Fruit fly (Drosophila melanogaster) whole organism, embryonic: Measurements from ENCODE around the gene MCTS1.

ENCODE experiments used
- Bgb ChIP-seq: fragments of 200-800 bp; sonication (Bioruptor generic); IDR thresholded peaks from 2 replicates; pipeline ENCODE4 v1.3.6; 2022; ENCODE audit warnings: missing biosample characterization, missing genetic modification characterization; ENCODE audit not compliant: partially characterized antibody
- Blimp-1 ChIP-seq: fragments of 200-800 bp; sonication (Bioruptor generic); optimal IDR thresholded peaks from 3 replicates; lab custom pipeline; 2018; ENCODE audit warnings: missing biosample characterization, missing genetic modification characterization, mild to moderate bottlenecking, moderate library complexity, missing genetic modification reagents
- CG10267 ChIP-seq: fragments of 200-800 bp; sonication (Bioruptor generic); optimal IDR thresholded peaks from 2 replicates; lab custom pipeline; 2018; ENCODE audit warnings: missing biosample characterization, mild to moderate bottlenecking, missing genetic modification characterization, moderate library complexity
- CG10431 ChIP-seq: fragments of 200-800 bp; sonication (Bioruptor generic); optimal IDR thresholded peaks from 3 replicates; lab custom pipeline; 2018; ENCODE audit warnings: missing biosample characterization, mild to moderate bottlenecking, missing genetic modification characterization
- CG10543 ChIP-seq: fragments of 200-800 bp; sonication (Bioruptor generic); optimal IDR thresholded peaks from 3 replicates; lab custom pipeline; 2017; ENCODE audit warnings: missing biosample characterization, mild to moderate bottlenecking, missing genetic modification characterization, moderate library complexity
- CG1233 ChIP-seq: fragments of 200-800 bp; sonication (Bioruptor generic); optimal IDR thresholded peaks from 4 replicates; lab custom pipeline; 2018; ENCODE audit warnings: missing biosample characterization, mild to moderate bottlenecking, missing genetic modification characterization
- CG12659 ChIP-seq: fragments of 200-800 bp; sonication (Bioruptor generic); optimal IDR thresholded peaks from 3 replicates; lab custom pipeline; 2017; ENCODE audit warnings: mild to moderate bottlenecking, missing biosample characterization, missing genetic modification reagents, missing genetic modification characterization
- CG13775 ChIP-seq: fragments of 200-800 bp; sonication (Bioruptor generic); optimal IDR thresholded peaks from 3 replicates; lab custom pipeline; 2017; ENCODE audit warnings: missing biosample characterization, mild to moderate bottlenecking, missing genetic modification characterization
- CG15269 ChIP-seq: fragments of 200-800 bp; sonication (Bioruptor generic); optimal IDR thresholded peaks from 2 replicates; lab custom pipeline; 2018; ENCODE audit warnings: missing biosample characterization, mild to moderate bottlenecking, missing genetic modification characterization, moderate library complexity
- CG18262 ChIP-seq: fragments of 200-800 bp; optimal IDR thresholded peaks from 3 replicates; lab custom pipeline; 2019; ENCODE audit warnings: missing biosample characterization, mild to moderate bottlenecking, missing genetic modification characterization, moderate library complexity
- CG2199 ChIP-seq: fragments of 200-800 bp; sonication (Bioruptor generic); IDR thresholded peaks from 3 replicates; pipeline ENCODE4 v1.3.6; 2022; ENCODE audit warnings: missing biosample characterization, missing genetic modification characterization
- CG2889 ChIP-seq: fragments of 200-800 bp; sonication (Bioruptor generic); IDR thresholded peaks from 3 replicates; pipeline ENCODE4 v1.3.6; 2022; ENCODE audit warnings: missing biosample characterization, missing genetic modification characterization
- CG31441 ChIP-seq: fragments of 200-800 bp; sonication (Bioruptor generic); IDR thresholded peaks from 2 replicates; pipeline ENCODE4 v1.3.6; 2022; ENCODE audit warnings: missing biosample characterization, missing genetic modification characterization
- CG32532 ChIP-seq: fragments of 200-800 bp; sonication (Bioruptor generic); IDR thresholded peaks from 2 replicates; pipeline ENCODE4 v1.3.6; 2022; ENCODE audit warnings: missing biosample characterization, missing genetic modification characterization
- CG3281 ChIP-seq: fragments of 200-800 bp; sonication (Bioruptor generic); optimal IDR thresholded peaks from 3 replicates; lab custom pipeline; 2017; ENCODE audit warnings: missing biosample characterization, mild to moderate bottlenecking, missing genetic modification characterization
- CG34376 ChIP-seq: fragments of 200-800 bp; sonication (Bioruptor generic); optimal IDR thresholded peaks from 2 replicates; lab custom pipeline; 2018; ENCODE audit warnings: missing biosample characterization, mild to moderate bottlenecking, missing genetic modification characterization
- CG5180 ChIP-seq: fragments of 200-800 bp; sonication (Bioruptor generic); optimal IDR thresholded peaks from 3 replicates; lab custom pipeline; 2017; ENCODE audit warnings: missing biosample characterization, missing genetic modification characterization, mild to moderate bottlenecking, moderate library complexity, missing genetic modification reagents
- CG6683 ChIP-seq: fragments of 200-800 bp; sonication (Bioruptor generic); optimal IDR thresholded peaks from 2 replicates; lab custom pipeline; 2017; ENCODE audit warnings: missing biosample characterization, mild to moderate bottlenecking, missing genetic modification characterization, missing genetic modification reagents
- CG8359 ChIP-seq: fragments of 200-800 bp; sonication (Bioruptor generic); optimal IDR thresholded peaks from 2 replicates; lab custom pipeline; 2017; ENCODE audit warnings: missing biosample characterization, mild to moderate bottlenecking, missing genetic modification characterization, borderline replicate concordance
- CG8388 ChIP-seq: fragments of 200-800 bp; sonication (Bioruptor generic); optimal IDR thresholded peaks from 2 replicates; lab custom pipeline; 2019; ENCODE audit warnings: missing biosample characterization, mild to moderate bottlenecking, missing genetic modification characterization, moderate library complexity
- CG9609 ChIP-seq: fragments of 200-800 bp; sonication (Bioruptor generic); optimal IDR thresholded peaks from 3 replicates; lab custom pipeline; 2016; ENCODE audit warnings: missing biosample characterization, missing genetic modification characterization
- Dad ChIP-seq: fragments of 200-800 bp; sonication (Bioruptor generic); optimal IDR thresholded peaks from 3 replicates; lab custom pipeline; 2016; ENCODE audit warnings: missing biosample characterization, missing genetic modification characterization
- Dip3 ChIP-seq: fragments of 200-800 bp; sonication (Bioruptor generic); optimal IDR thresholded peaks from 3 replicates; lab custom pipeline; 2016; ENCODE audit warnings: missing biosample characterization, missing genetic modification characterization
- Eip74EF ChIP-seq, 2 experiments: fragments of 200-800 bp in 1 of 2; fragments of >200 bp in 1 of 2; sonication (Bioruptor generic) in 1 of 2; optimal IDR thresholded peaks; 2 replicates each; lab custom pipeline; 2017 to 2019; ENCODE audit warnings: missing biosample characterization in 2 of 2, missing genetic modification characterization in 2 of 2, mild to moderate bottlenecking in 1 of 2, moderate library complexity in 1 of 2
- Hr51 ChIP-seq, 2 experiments: fragments of 200-800 bp; sonication (Bioruptor generic); optimal IDR thresholded peaks; 2 replicates in 1 of 2; 3 replicates in 1 of 2; lab custom pipeline; 2016 to 2018; ENCODE audit warnings: missing biosample characterization in 2 of 2, missing genetic modification characterization in 2 of 2, mild to moderate bottlenecking in 1 of 2, moderate library complexity in 1 of 2
- Hsf ChIP-seq: fragments of 200-800 bp; sonication (Bioruptor generic); optimal IDR thresholded peaks from 3 replicates; lab custom pipeline; 2016; ENCODE audit warnings: missing biosample characterization, missing genetic modification characterization
- Meics ChIP-seq: fragments of 200-800 bp; sonication (Bioruptor generic); optimal IDR thresholded peaks from 2 replicates; lab custom pipeline; 2017; ENCODE audit warnings: missing biosample characterization, mild to moderate bottlenecking, missing genetic modification characterization
- Oli ChIP-seq: fragments of 200-800 bp; sonication (Bioruptor generic); optimal IDR thresholded peaks from 2 replicates; lab custom pipeline; 2018; ENCODE audit warnings: missing biosample characterization, mild to moderate bottlenecking, missing genetic modification characterization, moderate library complexity
- PHDP ChIP-seq: fragments of 200-800 bp; sonication (Bioruptor generic); optimal IDR thresholded peaks from 3 replicates; lab custom pipeline; 2018; ENCODE audit warnings: missing biosample characterization, mild to moderate bottlenecking, missing genetic modification characterization, moderate library complexity
- ab ChIP-seq: fragments of 200-800 bp; sonication (Bioruptor generic); optimal IDR thresholded peaks from 2 replicates; lab custom pipeline; 2016; ENCODE audit warnings: missing biosample characterization, missing genetic modification characterization
- ara ChIP-seq: fragments of 200-800 bp; sonication (Bioruptor generic); IDR thresholded peaks from 2 replicates; pipeline ENCODE4 v1.3.6; 2022; ENCODE audit warnings: missing biosample characterization, missing genetic modification characterization
- cad ChIP-seq: fragments of >200 bp; optimal IDR thresholded peaks from 2 replicates; lab custom pipeline; 2017; ENCODE audit warnings: missing biosample characterization, missing genetic modification characterization
- chinmo ChIP-seq: fragments of 200-800 bp; sonication (Bioruptor generic); IDR thresholded peaks from 4 replicates; pipeline ENCODE4 v1.3.6; 2022; ENCODE audit warnings: missing biosample characterization, missing genetic modification characterization; ENCODE audit not compliant: partially characterized antibody
- corto ChIP-seq: fragments of 200-800 bp; sonication (Bioruptor generic); optimal IDR thresholded peaks from 2 replicates; lab custom pipeline; 2016; ENCODE audit warnings: missing biosample characterization, mild to moderate bottlenecking, missing genetic modification characterization, moderate library complexity
- crol ChIP-seq: fragments of 200-800 bp; sonication (Bioruptor generic); IDR thresholded peaks from 2 replicates; pipeline ENCODE4 v1.3.6; 2022; ENCODE audit warnings: missing biosample characterization, missing genetic modification characterization
- dmrt99B ChIP-seq: fragments of 200-800 bp; sonication (Bioruptor generic); optimal IDR thresholded peaks from 2 replicates; lab custom pipeline; 2018; ENCODE audit warnings: missing biosample characterization, mild to moderate bottlenecking, missing genetic modification characterization, moderate library complexity
- eyg ChIP-seq: fragments of 200-800 bp; sonication (Bioruptor generic); optimal IDR thresholded peaks from 3 replicates; lab custom pipeline; 2016; ENCODE audit warnings: missing biosample characterization, missing genetic modification characterization
- fd102C ChIP-seq: fragments of 200-800 bp; sonication (Bioruptor generic); optimal IDR thresholded peaks from 2 replicates; lab custom pipeline; 2018; ENCODE audit warnings: missing biosample characterization, mild to moderate bottlenecking, missing genetic modification characterization, moderate library complexity
- gro ChIP-seq: fragments of 200-800 bp; sonication (Bioruptor generic); optimal IDR thresholded peaks from 2 replicates; lab custom pipeline; 2016; ENCODE audit warnings: missing biosample characterization, missing genetic modification characterization
- inv ChIP-seq: fragments of 200-800 bp; sonication (Bioruptor generic); IDR thresholded peaks from 2 replicates; pipeline ENCODE4 v1.3.6; 2022; ENCODE audit warnings: missing biosample characterization, missing genetic modification characterization; ENCODE audit not compliant: partially characterized antibody
- lmd ChIP-seq: fragments of 200-800 bp; sonication (Bioruptor generic); IDR thresholded peaks from 2 replicates; pipeline ENCODE4 v1.3.6; 2022; ENCODE audit warnings: missing biosample characterization, missing genetic modification characterization
- nmo ChIP-seq: fragments of 200-800 bp; sonication (Bioruptor generic); optimal IDR thresholded peaks from 2 replicates; lab custom pipeline; 2018; ENCODE audit warnings: missing biosample characterization, mild to moderate bottlenecking, missing genetic modification characterization, moderate library complexity
- pros ChIP-seq: fragments of 200-800 bp; sonication (Bioruptor generic); optimal IDR thresholded peaks from 3 replicates; lab custom pipeline; 2019; ENCODE audit warnings: missing biosample characterization, mild to moderate bottlenecking, missing genetic modification characterization, moderate library complexity
- schlank ChIP-seq: fragments of 200-800 bp; sonication (Bioruptor generic); optimal IDR thresholded peaks from 2 replicates; lab custom pipeline; 2018; ENCODE audit warnings: missing biosample characterization, mild to moderate bottlenecking, missing genetic modification characterization
- shn ChIP-seq: fragments of 200-800 bp; sonication (Bioruptor generic); optimal IDR thresholded peaks from 3 replicates; lab custom pipeline; 2016; ENCODE audit warnings: missing biosample characterization, missing genetic modification characterization
- sisA ChIP-seq: fragments of 200-800 bp; sonication (Bioruptor generic); IDR thresholded peaks from 2 replicates; pipeline ENCODE4 v1.3.6; 2022; ENCODE audit warnings: missing biosample characterization, missing genetic modification characterization
- tin ChIP-seq: fragments of 200-800 bp; sonication (Bioruptor generic); optimal IDR thresholded peaks from 3 replicates; lab custom pipeline; 2016; ENCODE audit warnings: missing biosample characterization, missing genetic modification characterization
- usp ChIP-seq: fragments of >200 bp; optimal IDR thresholded peaks from 2 replicates; lab custom pipeline; 2017; ENCODE audit warnings: missing biosample characterization, missing genetic modification characterization
- wek ChIP-seq: fragments of 200-800 bp; sonication (Bioruptor generic); optimal IDR thresholded peaks from 3 replicates; lab custom pipeline; 2018; ENCODE audit warnings: missing biosample characterization, mild to moderate bottlenecking, missing genetic modification characterization, moderate library complexity

The MCTS1 gene

dm6 chrX:6039431-6040016 is 1.8 kb downstream of the MCTS1 start, which contains the start of gene CG5937:
Gene CG5937 (plus strand): TSS chrX:6040005.
- TF ChIP-seq CG8388 (GFP tag; lab: Kevin White, UChicago) (no peak), Blimp-1 (GFP tag; lab: Kevin White, UChicago) (peak; percentile 5), ara (no peak), Bgb (GFP tag; lab: Robert Waterston, UW) (no peak), CG5180 (GFP tag; lab: Kevin White, UChicago) (peak; percentile 33), cad (GFP tag; lab: Kevin White, UChicago) (no peak), Meics (GFP tag; lab: Kevin White, UChicago) (peak; percentile 47), CG15269 (tag; lab: Kevin White, UChicago) (peak; percentile 27), CG18262 (tag; lab: Kevin White, UChicago) (peak; percentile 18), CG10267 (peak; percentile 13), lmd (GFP tag; lab: Robert Waterston, UW) (no peak), CG12659 (GFP tag; lab: Kevin White, UChicago) (peak; percentile 10), CG1233 (peak; percentile 17), eyg (GFP tag; lab: Kevin White, UChicago) (no peak), nmo (GFP tag; lab: Kevin White, UChicago) (peak; percentile 23), sisA (GFP tag; lab: Robert Waterston, UW) (no peak), fd102C (GFP tag; lab: Kevin White, UChicago) (no peak), Dip3 (GFP tag; lab: Kevin White, UChicago) (no peak), shn (GFP tag; lab: Kevin White, UChicago) (no peak), ab (GFP tag; lab: Kevin White, UChicago) (no peak), CG32532 (GFP tag; lab: Robert Waterston, UW) (no peak), CG10543 (GFP tag; lab: Kevin White, UChicago) (peak; percentile 54), Hr51 (GFP tag; optimal IDR thresholded peaks at IDR 0.05; lab: Kevin White, UChicago) (peak in 1 of 2 experiments; percentile 14), CG2889 (GFP tag; lab: Robert Waterston, UW) (no peak), crol (GFP tag; lab: Robert Waterston, UW) (no peak), CG6683 (GFP tag; lab: Kevin White, UChicago) (no peak), chinmo (no peak), CG10431 (GFP tag; lab: Kevin White, UChicago) (no peak), wek (GFP tag; lab: Kevin White, UChicago) (no peak), Hsf (GFP tag; lab: Kevin White, UChicago) (no peak), CG2199 (GFP tag; lab: Robert Waterston, UW) (no peak), corto (GFP tag; lab: Kevin White, UChicago) (no peak), Eip74EF (GFP tag; optimal IDR thresholded peaks at IDR 0.05; lab: Kevin White, UChicago) (no peak), CG13775 (GFP tag; lab: Kevin White, UChicago) (peak; percentile 25), inv (GFP tag; lab: Robert Waterston, UW) (no peak), CG3281 (GFP tag; lab: Kevin White, UChicago) (peak; percentile 56), CG8359 (GFP tag; lab: Kevin White, UChicago) (no peak), gro (no peak), schlank (no peak), tin (GFP tag; lab: Kevin White, UChicago) (peak; percentile 4), usp (GFP tag; lab: Kevin White, UChicago) (no peak), CG9609 (GFP tag; lab: Kevin White, UChicago) (no peak), Oli (tag; lab: Kevin White, UChicago) (no peak), CG34376 (GFP tag; lab: Kevin White, UChicago) (peak; percentile 29), dmrt99B (peak; percentile 22), CG31441 (peak; percentile 27; the same call in 1 of the 2 replicates), Dad (GFP tag; lab: Kevin White, UChicago) (no peak), PHDP (peak; percentile 24), pros (GFP tag; lab: Kevin White, UChicago) (no peak)
